Worm (Caenorhabditis elegans): ENCODE data around the gene C14C6.13.
A peak's percentile ranks its signal among the peaks of the same experiment; 100 is the strongest.

C14C6.13 gene

DNA sequence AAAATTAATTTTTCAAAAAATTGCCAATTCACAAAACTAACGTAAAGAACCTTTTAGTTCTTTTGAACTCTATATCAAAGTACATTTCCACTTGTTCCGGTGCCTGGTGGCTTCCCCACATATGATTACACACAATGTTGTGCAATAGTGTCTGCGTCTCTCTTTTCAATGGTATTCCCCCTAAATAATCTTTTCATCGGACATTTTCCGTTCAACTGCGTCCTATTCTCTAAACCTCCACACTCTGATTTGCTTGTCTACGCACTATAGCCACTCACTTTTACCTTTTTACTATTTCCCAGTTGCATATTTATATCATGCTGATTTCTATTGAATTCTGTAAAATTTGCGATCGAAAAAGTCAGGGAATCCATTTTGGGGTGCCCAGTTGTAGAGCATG lies 42.5 kb downstream of the C14C6.13 start, which contains the start of gene nhr-58 (continued):
- TF ChIP-seq ceh-90 (tag; optimal IDR thresholded peaks at IDR 0.05) (no peak), unc-62 (GFP tag; optimal IDR thresholded peaks at IDR 0.05) (no peak), unc-130 (tag; optimal IDR thresholded peaks at IDR 0.05) (no peak), lin-14 (GFP tag; optimal IDR thresholded peaks at IDR 0.05) (peak; percentile 99), Y116A8C.19 (tag; optimal IDR thresholded peaks at IDR 0.05; ENCODE audit: borderline replicate concordance) (no peak), aha-1 (tag; optimal IDR thresholded peaks at IDR 0.05) (no peak)

DNA sequence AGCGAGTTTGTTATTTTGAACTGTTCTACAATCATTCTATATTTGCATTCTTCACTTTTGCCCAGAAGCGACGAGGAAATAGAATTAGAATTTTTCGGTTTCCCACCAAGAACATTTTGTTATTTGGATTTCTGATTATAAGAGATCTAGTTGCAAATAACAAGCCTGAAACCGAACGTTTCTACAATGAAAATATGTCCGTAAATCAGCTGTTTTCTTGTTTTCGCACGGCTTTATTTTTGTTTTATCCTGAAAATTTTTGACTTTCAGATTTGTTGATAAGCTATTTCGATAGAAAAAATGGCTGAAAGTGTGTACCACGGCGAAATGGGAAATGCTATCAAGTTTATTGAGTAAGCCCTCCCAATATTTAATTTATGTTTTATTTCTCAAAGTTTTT lies 46.9 kb downstream of the C14C6.13 start, which contains the start of gene srw-108:
Gene srw-108, plus strand, starts transcription at position 301 of the 400 bp plus-strand sequence.
- TF ChIP-seq irx-1 (tag; optimal IDR thresholded peaks at IDR 0.05) (no peak), lin-39 (tag; optimal IDR thresholded peaks at IDR 0.05) (no peak), hlh-17 (GFP tag; optimal IDR thresholded peaks at IDR 0.05; ENCODE audit: borderline replicate concordance) (no peak), nhr-76 (tag; optimal IDR thresholded peaks at IDR 0.05) (no peak), unc-62 (GFP tag; optimal IDR thresholded peaks at IDR 0.05) (no peak), skn-1 (tag; optimal IDR thresholded peaks at IDR 0.05) (no peak)

DNA sequence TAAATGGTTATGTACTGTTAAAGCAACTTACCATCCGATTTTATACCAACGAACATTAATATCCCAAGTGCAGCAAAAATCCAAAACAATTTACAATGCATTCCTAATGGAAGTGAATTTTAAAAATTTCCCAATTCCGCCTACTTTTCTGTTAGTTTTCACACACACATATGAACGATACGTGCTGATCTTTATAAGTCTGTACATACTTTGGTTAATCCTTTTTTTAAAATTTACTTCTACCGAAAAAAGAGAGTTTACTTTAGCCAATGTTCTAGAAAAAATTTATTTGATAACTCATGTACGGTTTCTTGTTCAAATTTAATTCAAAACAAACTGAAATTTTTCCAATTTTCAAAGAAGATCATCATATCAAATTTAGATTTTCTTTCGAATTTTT lies 49.5 kb downstream of the C14C6.13 start, which contains the start of gene R11G11.16:
Gene R11G11.16, minus strand, starts transcription at position 101 of the 400 bp plus-strand sequence.
- TF ChIP-seq lir-3 (tag; optimal IDR thresholded peaks at IDR 0.05; ENCODE audit: poor library complexity) (no peak), fos-1 (tag; optimal IDR thresholded peaks at IDR 0.05) (no peak), lin-13 (GFP tag; optimal IDR thresholded peaks at IDR 0.05) (no peak), fkh-10 (GFP tag; optimal IDR thresholded peaks at IDR 0.05) (no peak)

DNA sequence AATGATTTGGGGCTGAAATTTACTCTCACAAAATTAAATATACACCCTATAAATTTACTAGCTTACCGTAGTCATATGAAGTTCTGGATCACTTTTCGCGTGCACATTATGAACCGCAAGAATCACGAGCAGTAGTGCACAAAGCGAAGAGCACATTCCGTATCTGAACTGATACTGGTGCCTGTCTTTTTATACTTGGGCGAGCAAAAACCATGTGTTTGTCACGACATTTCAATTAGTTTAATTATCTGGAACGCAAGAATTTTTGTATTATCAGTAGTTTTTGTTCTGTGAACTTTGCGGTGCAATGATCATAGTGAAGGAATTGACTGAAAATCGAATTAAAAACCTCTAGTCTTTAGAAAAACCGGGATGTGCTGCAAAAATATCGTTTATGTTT lies 50.5 kb downstream of the C14C6.13 start, which contains the start of gene lipl-3:
Gene lipl-3, minus strand, starts transcription at position 161 of the 400 bp plus-strand sequence.
- no peak for TF ChIP-seq nhr-71 (tag; optimal IDR thresholded peaks at IDR 0.05)
- no peak for TF ChIP-seq lin-14 (GFP tag; optimal IDR thresholded peaks at IDR 0.05)
- TF ChIP-seq ztf-4 (tag; optimal IDR thresholded peaks at IDR 0.05): no peak
- no peak for TF ChIP-seq Y116A8C.19 (tag; optimal IDR thresholded peaks at IDR 0.05; ENCODE audit: borderline replicate concordance)
- TF ChIP-seq nhr-11 (tag; optimal IDR thresholded peaks at IDR 0.05): no peak
- TF ChIP-seq sox-4 (tag; optimal IDR thresholded peaks at IDR 0.05): no peak
- TF ChIP-seq ceh-82 (tag; optimal IDR thresholded peaks at IDR 0.05): no peak
- TF ChIP-seq lsy-2 (tag; optimal IDR thresholded peaks at IDR 0.05): no peak
- no peak for TF ChIP-seq ceh-63 (GFP tag; optimal IDR thresholded peaks at IDR 0.05)
- no peak for TF ChIP-seq pqm-1 (tag; optimal IDR thresholded peaks at IDR 0.05)
- no peak for TF ChIP-seq dpl-1 (GFP tag; optimal IDR thresholded peaks at IDR 0.05)
- no peak for TF ChIP-seq nhr-237 (tag; optimal IDR thresholded peaks at IDR 0.05)
- TF ChIP-seq fkh-4 (tag; optimal IDR thresholded peaks at IDR 0.05; ENCODE audit: borderline replicate concordance): no peak
- TF ChIP-seq ceh-90 (tag; optimal IDR thresholded peaks at IDR 0.05): no peak
- no peak for TF ChIP-seq mef-2 (tag; optimal IDR thresholded peaks at IDR 0.05)
- no peak for TF ChIP-seq ama-1 (optimal IDR thresholded peaks at IDR 0.05)
- TF ChIP-seq lin-15B (tag; optimal IDR thresholded peaks at IDR 0.05): no peak
- TF ChIP-seq efl-1 (optimal IDR thresholded peaks at IDR 0.05): no peak
- no peak for TF ChIP-seq efl-1 (GFP tag; optimal IDR thresholded peaks at IDR 0.05 in 1 of 2)
